Fruit fly (Drosophila melanogaster) whole organism, embryonic: ENCODE results near the gene Zir.
A peak's percentile ranks its signal among the peaks of the same experiment; 100 is the strongest.

Experiments
- BtbVII ChIP-seq: fragments of 200-800 bp; sonication (Bioruptor generic); optimal IDR thresholded peaks from 3 replicates; lab custom pipeline; 2017; ENCODE audit warnings: missing biosample characterization, mild to moderate bottlenecking, missing genetic modification characterization
- C15 ChIP-seq: fragments of 200-800 bp; sonication (Bioruptor generic); IDR thresholded peaks from 3 replicates; pipeline ENCODE4 v1.3.6; 2022; ENCODE audit warnings: missing biosample characterization, missing genetic modification characterization
- CG10979 ChIP-seq: fragments of 200-800 bp; sonication (Bioruptor generic); optimal IDR thresholded peaks from 2 replicates; lab custom pipeline; 2018; ENCODE audit warnings: missing biosample characterization, mild to moderate bottlenecking, missing genetic modification characterization, moderate library complexity
- CG11696 ChIP-seq: fragments of 200-800 bp; sonication (Bioruptor generic); IDR thresholded peaks from 2 replicates; pipeline ENCODE4 v1.3.6; 2022; ENCODE audit warnings: missing biosample characterization, missing genetic modification characterization
- CG12155 ChIP-seq: fragments of 200-800 bp; sonication (Bioruptor generic); optimal IDR thresholded peaks from 3 replicates; lab custom pipeline; 2016; ENCODE audit warnings: missing biosample characterization, missing genetic modification characterization
- CG12659 ChIP-seq: fragments of 200-800 bp; sonication (Bioruptor generic); optimal IDR thresholded peaks from 3 replicates; lab custom pipeline; 2017; ENCODE audit warnings: mild to moderate bottlenecking, missing biosample characterization, missing genetic modification reagents, missing genetic modification characterization
- CG13424 ChIP-seq: fragments of 200-800 bp; sonication (Bioruptor generic); optimal IDR thresholded peaks from 2 replicates; lab custom pipeline; 2019; ENCODE audit warnings: missing biosample characterization, mild to moderate bottlenecking, missing genetic modification characterization, moderate library complexity
- CG13624 ChIP-seq: fragments of 200-800 bp; sonication (Bioruptor generic); optimal IDR thresholded peaks from 2 replicates; lab custom pipeline; 2016; ENCODE audit warnings: missing biosample characterization, missing genetic modification characterization
- CG14710 ChIP-seq: fragments of 200-800 bp; sonication (Bioruptor generic); optimal IDR thresholded peaks from 3 replicates; lab custom pipeline; 2019; ENCODE audit warnings: missing biosample characterization, mild to moderate bottlenecking, missing genetic modification characterization, moderate library complexity
- CG17912 ChIP-seq: fragments of 200-800 bp; sonication (Bioruptor generic); optimal IDR thresholded peaks from 2 replicates; lab custom pipeline; 2018; ENCODE audit warnings: missing biosample characterization, mild to moderate bottlenecking, missing genetic modification characterization
- CG18011 ChIP-seq: fragments of 200-800 bp; sonication (Bioruptor generic); optimal IDR thresholded peaks from 2 replicates; lab custom pipeline; 2017; ENCODE audit warnings: missing biosample characterization, missing genetic modification characterization, mild to moderate bottlenecking, moderate library complexity, missing genotype
- CG2129 ChIP-seq: fragments of 200-800 bp; sonication (Bioruptor generic); IDR thresholded peaks from 2 replicates; pipeline ENCODE4 v1.3.6; 2022; ENCODE audit warnings: missing biosample characterization, missing genetic modification characterization; ENCODE audit not compliant: partially characterized antibody
- CG2678 ChIP-seq: fragments of 200-800 bp; sonication (Bioruptor generic); optimal IDR thresholded peaks from 3 replicates; lab custom pipeline; 2019; ENCODE audit warnings: missing biosample characterization, mild to moderate bottlenecking, missing genetic modification characterization, moderate library complexity
- CG3065 ChIP-seq: fragments of 200-800 bp; sonication (Bioruptor generic); optimal IDR thresholded peaks from 2 replicates; lab custom pipeline; 2016; ENCODE audit warnings: missing biosample characterization, missing genetic modification characterization
- CG5953 ChIP-seq: fragments of 200-800 bp; sonication (Bioruptor generic); IDR thresholded peaks from 2 replicates; pipeline ENCODE4 v1.3.6; 2022; ENCODE audit warnings: missing biosample characterization, missing genetic modification characterization
- CG6654 ChIP-seq: fragments of 200-800 bp; sonication (Bioruptor generic); optimal IDR thresholded peaks from 2 replicates; lab custom pipeline; 2017; ENCODE audit warnings: missing biosample characterization, mild to moderate bottlenecking, missing genetic modification characterization
- CG8944 ChIP-seq: fragments of 200-800 bp; sonication (Bioruptor generic); optimal IDR thresholded peaks from 3 replicates; lab custom pipeline; 2016; ENCODE audit warnings: missing biosample characterization, missing genetic modification characterization
- CG9215 ChIP-seq: fragments of 200-800 bp; sonication (Bioruptor generic); IDR thresholded peaks from 2 replicates; pipeline ENCODE4 v1.3.6; 2022; ENCODE audit warnings: missing biosample characterization, missing genetic modification characterization
- CG9437 ChIP-seq: fragments of 200-800 bp; sonication (Bioruptor generic); optimal IDR thresholded peaks from 2 replicates; lab custom pipeline; 2018; ENCODE audit warnings: missing biosample characterization, mild to moderate bottlenecking, missing genetic modification characterization
- CG9727 ChIP-seq: fragments of 200-800 bp; sonication (Bioruptor generic); optimal IDR thresholded peaks from 3 replicates; lab custom pipeline; 2017; ENCODE audit warnings: missing biosample characterization, mild to moderate bottlenecking, missing genetic modification characterization
- D19A ChIP-seq: fragments of 200-800 bp; optimal IDR thresholded peaks from 3 replicates; lab custom pipeline; 2019; ENCODE audit warnings: missing biosample characterization, mild to moderate bottlenecking, missing genetic modification characterization, moderate library complexity
- Hmx ChIP-seq: fragments of 200-800 bp; sonication (Bioruptor generic); optimal IDR thresholded peaks from 2 replicates; lab custom pipeline; 2016; ENCODE audit warnings: missing biosample characterization, missing genetic modification characterization
- Hr51 ChIP-seq, 2 experiments: fragments of 200-800 bp; sonication (Bioruptor generic); optimal IDR thresholded peaks; 2 replicates in 1 of 2; 3 replicates in 1 of 2; lab custom pipeline; 2016 to 2018; ENCODE audit warnings: missing biosample characterization in 2 of 2, missing genetic modification characterization in 2 of 2, mild to moderate bottlenecking in 1 of 2, moderate library complexity in 1 of 2
- Max ChIP-seq: fragments of 200-800 bp; sonication (Bioruptor generic); optimal IDR thresholded peaks from 2 replicates; lab custom pipeline; 2016; ENCODE audit warnings: missing biosample characterization, mild to moderate bottlenecking, missing genetic modification characterization
- Neu2 ChIP-seq: fragments of 200-800 bp; sonication (Bioruptor generic); optimal IDR thresholded peaks from 3 replicates; lab custom pipeline; 2016; ENCODE audit warnings: missing biosample characterization, missing genetic modification characterization, borderline replicate concordance
- Spps ChIP-seq: fragments of 200-800 bp; sonication (Bioruptor generic); optimal IDR thresholded peaks from 2 replicates; lab custom pipeline; 2018; ENCODE audit warnings: missing biosample characterization, mild to moderate bottlenecking, missing genetic modification characterization
- Trl ChIP-seq, 3 experiments: fragments of >200 bp in 2 of 3; fragments of 200-800 bp in 1 of 3; sonication (Bioruptor generic) in 1 of 3; optimal IDR thresholded peaks; 2 replicates in 1 of 3; 3 replicates in 2 of 3; lab custom pipeline; 2016 to 2017; ENCODE audit warnings: missing biosample characterization in 1 of 3, missing genetic modification characterization in 1 of 3
- ac ChIP-seq: fragments of 200-800 bp; sonication (Bioruptor generic); optimal IDR thresholded peaks from 3 replicates; lab custom pipeline; 2017; ENCODE audit warnings: missing biosample characterization, mild to moderate bottlenecking, missing genetic modification characterization
- al ChIP-seq: fragments of 200-800 bp; sonication (Bioruptor generic); IDR thresholded peaks from 2 replicates; pipeline ENCODE4 v1.3.6; 2022; ENCODE audit warnings: missing biosample characterization, missing genetic modification characterization
- br ChIP-seq: fragments of >200 bp; optimal IDR thresholded peaks from 2 replicates; lab custom pipeline; 2017
- cg ChIP-seq: fragments of 200-800 bp; sonication (Bioruptor generic); optimal IDR thresholded peaks from 3 replicates; lab custom pipeline; 2019; ENCODE audit warnings: missing biosample characterization, mild to moderate bottlenecking, missing genetic modification characterization, moderate library complexity
- chif ChIP-seq, 2 experiments: fragments of 200-800 bp; sonication (Bioruptor generic); optimal IDR thresholded peaks; 3 replicates each; lab custom pipeline; 2016; ENCODE audit warnings: missing biosample characterization in 2 of 2, missing genetic modification characterization in 2 of 2
- cwo ChIP-seq: fragments of 200-800 bp; sonication (Bioruptor generic); optimal IDR thresholded peaks from 3 replicates; lab custom pipeline; 2017; ENCODE audit warnings: missing biosample characterization, missing genetic modification characterization, mild to moderate bottlenecking, moderate library complexity, missing genetic modification reagents
- dpn ChIP-seq, 2 experiments: fragments of 200-800 bp; sonication (Bioruptor generic); optimal IDR thresholded peaks; 3 replicates each; lab custom pipeline; 2016; ENCODE audit warnings: missing biosample characterization in 2 of 2, missing genetic modification characterization in 2 of 2
- ewg ChIP-seq: fragments of 200-800 bp; sonication (Bioruptor generic); optimal IDR thresholded peaks from 3 replicates; lab custom pipeline; 2017; ENCODE audit warnings: mild to moderate bottlenecking, missing biosample characterization, missing genetic modification reagents, missing genetic modification characterization
- gce ChIP-seq: fragments of 200-800 bp; sonication (Bioruptor generic); IDR thresholded peaks from 3 replicates; pipeline ENCODE4 v1.3.6; 2022; ENCODE audit warnings: missing biosample characterization, missing genetic modification characterization
- gsb-n ChIP-seq: fragments of 200-800 bp; sonication (Bioruptor generic); optimal IDR thresholded peaks from 3 replicates; lab custom pipeline; 2018; ENCODE audit warnings: missing biosample characterization, mild to moderate bottlenecking, missing genetic modification characterization
- jigr1 ChIP-seq: fragments of 200-800 bp; sonication (Bioruptor generic); IDR thresholded peaks from 3 replicates; pipeline ENCODE4 v1.3.6; 2022; ENCODE audit warnings: missing biosample characterization, missing genetic modification characterization
- maf-S ChIP-seq: fragments of 200-800 bp; sonication (Bioruptor generic); optimal IDR thresholded peaks from 2 replicates; lab custom pipeline; 2016; ENCODE audit warnings: missing biosample characterization, missing genetic modification characterization
- org-1 ChIP-seq: fragments of 200-800 bp; sonication (Bioruptor generic); optimal IDR thresholded peaks from 2 replicates; lab custom pipeline; 2017; ENCODE audit warnings: missing biosample characterization, missing genetic modification characterization
- pho ChIP-seq: fragments of 200-800 bp; sonication (Bioruptor generic); optimal IDR thresholded peaks from 2 replicates; lab custom pipeline; 2016; ENCODE audit warnings: missing biosample characterization, missing genetic modification characterization
- ranshi ChIP-seq: fragments of 200-800 bp; sonication (Bioruptor generic); IDR thresholded peaks from 2 replicates; pipeline ENCODE4 v1.3.6; 2022; ENCODE audit warnings: missing biosample characterization, missing genetic modification characterization
- repo ChIP-seq: fragments of 200-800 bp; sonication (Bioruptor generic); optimal IDR thresholded peaks from 2 replicates; lab custom pipeline; 2016; ENCODE audit warnings: missing biosample characterization, missing genetic modification characterization
- ro ChIP-seq: fragments of 200-800 bp; sonication (Bioruptor generic); IDR thresholded peaks from 2 replicates; pipeline ENCODE4 v1.3.6; 2022; ENCODE audit warnings: missing biosample characterization, missing genetic modification characterization
- schlank ChIP-seq: fragments of 200-800 bp; sonication (Bioruptor generic); optimal IDR thresholded peaks from 2 replicates; lab custom pipeline; 2018; ENCODE audit warnings: missing biosample characterization, mild to moderate bottlenecking, missing genetic modification characterization
- sob ChIP-seq: fragments of 200-800 bp; sonication (Bioruptor generic); IDR thresholded peaks from 2 replicates; pipeline ENCODE4 v1.3.6; 2022; ENCODE audit warnings: missing biosample characterization, missing genetic modification characterization
- stc ChIP-seq: fragments of 200-800 bp; sonication (Bioruptor generic); IDR thresholded peaks from 2 replicates; pipeline ENCODE4 v1.3.6; 2022; ENCODE audit warnings: missing biosample characterization, missing genetic modification characterization
- tgo ChIP-seq: fragments of 200-800 bp; sonication (Bioruptor generic); IDR thresholded peaks from 3 replicates; pipeline ENCODE4 v1.3.6; 2022; ENCODE audit warnings: missing biosample characterization, missing genetic modification characterization
- tin ChIP-seq: fragments of 200-800 bp; sonication (Bioruptor generic); optimal IDR thresholded peaks from 3 replicates; lab custom pipeline; 2016; ENCODE audit warnings: missing biosample characterization, missing genetic modification characterization
- tio ChIP-seq: fragments of 200-800 bp; sonication (Bioruptor generic); optimal IDR thresholded peaks from 2 replicates; lab custom pipeline; 2017; ENCODE audit warnings: missing biosample characterization, missing genetic modification characterization, inconsistent platforms
- toy ChIP-seq: fragments of 200-800 bp; sonication (Bioruptor generic); IDR thresholded peaks from 2 replicates; pipeline ENCODE4 v1.3.6; 2022; ENCODE audit warnings: missing biosample characterization, missing genetic modification characterization
- z ChIP-seq: fragments of 200-800 bp; sonication (Bioruptor generic); IDR thresholded peaks from 3 replicates; pipeline ENCODE4 v1.3.6; 2022; ENCODE audit warnings: missing biosample characterization, missing genetic modification characterization

Zir gene

DNA sequence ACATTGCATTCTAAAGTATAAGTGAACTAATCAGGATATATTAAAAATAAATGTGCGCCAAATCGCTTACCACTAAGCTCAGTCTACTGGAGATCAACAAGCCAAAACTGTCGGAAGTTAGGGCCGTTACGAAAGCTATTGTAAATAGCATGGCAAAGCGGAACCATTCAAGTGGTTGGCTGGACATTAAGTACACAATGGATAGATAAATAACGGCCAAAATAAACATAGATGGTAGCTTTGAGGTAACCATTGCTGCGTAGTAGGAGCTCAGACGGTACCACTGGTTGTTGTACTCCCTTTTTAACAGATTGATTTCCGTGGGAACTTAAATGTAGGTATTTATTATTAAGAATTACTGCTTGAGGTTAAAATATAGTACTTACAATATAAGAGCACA, 23.2 kb downstream of the Zir start (continued):
- TF ChIP-seq CG13624 (GFP tag; lab: Kevin White, UChicago) = no peak
- TF ChIP-seq schlank = peak; percentile 37
- TF ChIP-seq maf-S (GFP tag; lab: Kevin White, UChicago) = no peak
- TF ChIP-seq ro = no peak
- TF ChIP-seq tio = no peak
- no peak for TF ChIP-seq CG13424
- TF ChIP-seq CG11696 (GFP tag; lab: Robert Waterston, UW) = no peak
- no peak for TF ChIP-seq Max (GFP tag; lab: Kevin White, UChicago)
- peak; percentile 54 for TF ChIP-seq BtbVII (GFP tag; lab: Kevin White, UChicago)
- peak in 1 of 2 experiments; percentile 32 for TF ChIP-seq dpn (GFP tag; optimal IDR thresholded peaks at IDR 0.05; lab: Kevin White, UChicago)
- no peak for TF ChIP-seq Trl (optimal IDR thresholded peaks at IDR 0.05; lab: Kevin White, UChicago)
- TF ChIP-seq Trl (GFP tag; optimal IDR thresholded peaks at IDR 0.05; lab: Kevin White, UChicago) = peak; percentile 14
- TF ChIP-seq CG9215 = no peak
- TF ChIP-seq CG17912 (GFP tag; lab: Kevin White, UChicago) = no peak
- TF ChIP-seq CG18011 (GFP tag; lab: Kevin White, UChicago) = no peak
- TF ChIP-seq cg (GFP tag; lab: Kevin White, UChicago) = no peak
- TF ChIP-seq tin (GFP tag; lab: Kevin White, UChicago) = no peak
- TF ChIP-seq stc (GFP tag; lab: Robert Waterston, UW) = no peak
- no peak for TF ChIP-seq CG10979
- no peak for TF ChIP-seq Neu2 (GFP tag; lab: Kevin White, UChicago)
- TF ChIP-seq CG6654 (GFP tag; lab: Kevin White, UChicago) = no peak
- no peak for TF ChIP-seq pho (GFP tag; lab: Kevin White, UChicago)
- no peak for TF ChIP-seq C15
- TF ChIP-seq Spps (tag; lab: Kevin White, UChicago) = no peak
- TF ChIP-seq CG3065 (GFP tag; lab: Kevin White, UChicago) = no peak
- no peak for TF ChIP-seq CG12155 (GFP tag; lab: Kevin White, UChicago)
- no peak for TF ChIP-seq br (lab: Kevin White, UChicago)
- TF ChIP-seq ranshi = no peak; the same call in 1 of the 2 replicates
- TF ChIP-seq CG9727 = no peak
- TF ChIP-seq CG8944 (GFP tag; lab: Kevin White, UChicago) = no peak
- no peak for TF ChIP-seq ewg
- TF ChIP-seq CG14710 = peak; percentile 6
- TF ChIP-seq CG2678 (tag; lab: Kevin White, UChicago) = peak; percentile 58
- no peak for TF ChIP-seq jigr1 (GFP tag; lab: Robert Waterston, UW)
- no peak for TF ChIP-seq ac (GFP tag; lab: Kevin White, UChicago)
- no peak for TF ChIP-seq CG12659 (GFP tag; lab: Kevin White, UChicago)
- TF ChIP-seq chif (GFP tag; optimal IDR thresholded peaks at IDR 0.05; lab: Kevin White, UChicago) = peak in 1 of 2 experiments; percentile 3
- no peak for TF ChIP-seq gsb-n
- TF ChIP-seq cwo (GFP tag; lab: Kevin White, UChicago) = peak; percentile 13
- no peak for TF ChIP-seq toy (GFP tag; lab: Robert Waterston, UW)
- TF ChIP-seq CG2129 (GFP tag; lab: Robert Waterston, UW) = no peak
- no peak for TF ChIP-seq CG5953 (GFP tag; lab: Robert Waterston, UW)
- no peak; the same call in 2 of the 3 replicates for TF ChIP-seq gce (GFP tag; lab: Robert Waterston, UW)
- TF ChIP-seq repo = no peak
- TF ChIP-seq CG9437 (GFP tag; lab: Kevin White, UChicago) = no peak
- TF ChIP-seq Hr51 (GFP tag; optimal IDR thresholded peaks at IDR 0.05; lab: Kevin White, UChicago) = no peak
- no peak for TF ChIP-seq al
- no peak for TF ChIP-seq Hmx (GFP tag; lab: Kevin White, UChicago)
- TF ChIP-seq org-1 (GFP tag; lab: Kevin White, UChicago) = no peak
- peak; percentile 62; the same call in 1 of the 2 replicates for TF ChIP-seq sob (GFP tag; lab: Robert Waterston, UW)
- TF ChIP-seq tgo = no peak
- TF ChIP-seq z (GFP tag; lab: Robert Waterston, UW) = no peak
- no peak for TF ChIP-seq D19A (tag; lab: Kevin White, UChicago)
